Fruit fly (Drosophila melanogaster): ENCODE data around the gene CG17127.

dm6 chr2L:10754599-10754998, 16.1 kb upstream of the CG17127 start:
- TF ChIP-seq psq (optimal IDR thresholded peaks at IDR 0.05) (no peak), CG8478 (optimal IDR thresholded peaks at IDR 0.05) (no peak), pan (optimal IDR thresholded peaks at IDR 0.05) (no peak), Dll (optimal IDR thresholded peaks at IDR 0.05) (no peak)

Data from whole organism.